Worm (Caenorhabditis elegans) whole organism, dauer: ENCODE results near the gene Y54G2A.28.
"Not testable (repeated sequence)": the region's sequence is repeated elsewhere in the genome, so short reads cannot be mapped to it uniquely, and the experiment has no call there.

Source experiments
- unc-62 ChIP-seq: sonication (generic microtip); optimal IDR thresholded peaks from 2 replicates; lab custom pipeline; 2017; ENCODE audit warnings: missing biosample characterization, missing genetic modification reagents, missing genetic modification characterization

Gene Y54G2A.28

DNA sequence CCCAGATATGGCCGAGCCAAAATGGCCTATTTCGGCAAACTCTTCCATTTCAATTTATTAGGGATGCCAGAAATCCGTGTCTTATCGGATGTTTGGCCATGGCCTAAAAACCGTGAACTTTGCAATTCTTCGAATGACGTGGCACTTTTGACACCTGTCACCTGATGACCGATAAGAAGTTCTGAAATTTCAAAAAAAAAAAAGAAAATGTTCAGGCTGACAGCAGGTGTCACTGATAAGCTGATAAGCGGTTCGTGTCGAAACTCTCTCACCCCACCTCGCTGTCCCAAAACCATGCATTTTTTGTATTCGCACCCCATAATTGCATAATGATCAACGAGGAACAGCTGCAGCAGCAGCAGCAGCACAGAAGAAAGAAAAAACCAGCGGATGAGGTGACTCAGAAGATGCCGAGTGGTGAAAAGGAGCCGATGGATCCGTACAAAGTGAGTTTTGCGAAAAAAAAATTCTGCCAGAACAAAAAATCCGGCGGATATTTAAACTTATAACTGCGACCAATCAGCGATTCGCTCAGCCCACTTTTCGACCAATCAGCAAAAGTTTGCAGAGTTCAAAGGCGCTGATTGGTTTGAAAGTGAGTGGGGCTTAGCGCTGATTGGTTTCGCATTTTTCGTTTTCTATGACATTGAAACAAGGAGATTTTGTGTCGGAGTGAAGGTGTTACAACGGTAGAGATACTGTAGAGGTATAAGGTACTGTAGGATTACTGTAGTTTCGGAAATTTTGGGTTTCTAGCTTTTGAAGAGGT is at the start of gene Y54G2A.28, which contains the start of gene vrp-1:
TSS of gene Y54G2A.28 (minus strand) at position 48 of the 769 bp plus-strand sequence.
TSS of gene vrp-1 (plus strand) at position 214 of the 769 bp plus-strand sequence.
- TF ChIP-seq unc-62 = no peak

ce11 chrIV:3055848-3056247 is 43.6 kb upstream of the Y54G2A.28 start:
- TF ChIP-seq unc-62 = no peak

- no peak for TF ChIP-seq unc-62
Measured at ce11 chrIV:3055320-3055719, 43.1 kb upstream of the Y54G2A.28 start.

DNA sequence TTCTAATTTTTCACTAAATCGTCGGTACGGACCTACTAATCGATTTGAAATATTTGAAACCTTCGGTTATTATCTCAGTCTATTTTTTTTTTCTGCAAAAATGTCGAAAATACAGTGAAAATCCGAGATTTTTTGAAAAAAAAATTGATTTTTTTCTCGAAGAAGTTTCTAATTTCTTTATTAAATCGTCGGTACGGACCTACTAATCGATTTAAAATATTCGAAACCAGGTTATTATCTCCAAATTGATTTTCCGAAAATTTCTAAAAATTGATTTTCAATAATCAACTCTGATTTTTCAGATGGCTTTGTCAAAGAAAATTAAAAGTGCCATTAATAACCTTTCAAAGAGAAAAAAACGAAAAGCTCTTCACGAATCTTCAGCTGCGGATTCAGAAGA is 41.2 kb upstream of the Y54G2A.28 start, which contains the start of gene ivph-3:
TSS of gene ivph-3 (plus strand) at position 301 of the 400 bp plus-strand sequence.
- TF ChIP-seq unc-62 = no peak

DNA sequence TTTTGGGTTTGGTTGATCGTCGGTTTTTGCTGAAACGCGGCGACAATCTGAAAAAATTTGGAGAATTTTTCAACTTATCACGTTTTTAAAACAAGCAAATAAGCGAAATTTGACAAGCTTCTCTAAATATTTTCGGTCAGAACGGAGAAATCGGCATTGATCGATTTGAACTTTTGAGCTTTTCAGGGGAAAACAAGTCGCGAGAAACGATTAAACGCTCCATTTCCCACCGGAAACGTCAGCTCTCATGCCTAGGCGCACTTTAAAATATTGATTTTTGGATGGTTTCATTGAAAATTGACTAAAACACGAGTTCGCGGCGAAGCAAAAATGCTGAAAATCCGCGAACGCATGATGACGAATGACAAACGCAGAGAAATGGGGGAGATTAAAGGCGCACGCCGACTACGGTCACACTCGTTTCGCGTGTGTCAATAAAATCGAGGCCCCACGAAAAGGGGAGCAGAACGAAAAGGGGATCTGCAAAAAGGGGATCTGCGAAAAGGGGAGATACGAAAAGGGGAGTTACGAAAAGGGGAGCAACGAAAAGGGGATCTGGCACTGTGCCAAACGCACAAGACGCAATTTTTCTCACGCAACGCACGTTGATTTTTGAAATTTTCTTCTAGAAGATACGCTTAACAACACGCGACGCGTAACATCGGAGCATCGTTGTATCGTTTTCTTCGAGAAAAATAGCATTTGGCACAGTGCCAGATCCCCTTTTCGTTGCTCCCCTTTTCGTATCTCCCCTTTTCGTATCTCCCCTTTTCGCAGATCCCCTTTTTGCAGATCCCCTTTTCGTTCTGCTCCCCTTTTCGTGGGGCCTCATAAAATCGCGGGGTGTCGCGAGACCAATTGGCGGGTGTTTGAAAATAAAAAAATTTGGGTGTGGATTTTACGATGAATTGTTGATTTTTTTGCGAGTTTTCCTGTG is 38.1 kb upstream of the Y54G2A.28 start, which contains the start of gene eel-1:
TSS of gene eel-1 (minus strand) at position 51 of the 937 bp plus-strand sequence.
- TF ChIP-seq unc-62 = not testable (repeated sequence)

DNA sequence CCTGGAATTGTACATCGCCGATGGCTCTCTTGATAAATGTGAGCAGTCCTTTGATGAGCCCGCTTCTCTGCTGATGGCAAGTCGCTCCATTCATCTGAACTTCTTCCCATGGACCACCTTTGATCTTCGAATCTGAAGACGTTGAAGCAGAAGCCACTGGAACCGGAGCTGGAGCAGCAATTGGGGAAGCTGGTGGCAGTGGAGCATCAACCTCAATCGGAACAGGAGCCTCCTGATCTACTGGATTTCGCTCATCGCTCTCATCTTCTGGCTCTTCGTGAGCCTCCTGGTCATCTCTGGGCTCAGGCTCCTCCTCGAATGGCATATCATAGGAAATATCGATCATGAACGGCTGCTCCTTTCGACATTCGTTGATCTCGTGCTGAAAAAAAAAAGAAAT is 34.7 kb upstream of the Y54G2A.28 start:
- TF ChIP-seq unc-62 = no peak

- TF ChIP-seq unc-62 = no peak
Measured at ce11 chrIV:3046009-3046408, 33.8 kb upstream of the Y54G2A.28 start.

DNA sequence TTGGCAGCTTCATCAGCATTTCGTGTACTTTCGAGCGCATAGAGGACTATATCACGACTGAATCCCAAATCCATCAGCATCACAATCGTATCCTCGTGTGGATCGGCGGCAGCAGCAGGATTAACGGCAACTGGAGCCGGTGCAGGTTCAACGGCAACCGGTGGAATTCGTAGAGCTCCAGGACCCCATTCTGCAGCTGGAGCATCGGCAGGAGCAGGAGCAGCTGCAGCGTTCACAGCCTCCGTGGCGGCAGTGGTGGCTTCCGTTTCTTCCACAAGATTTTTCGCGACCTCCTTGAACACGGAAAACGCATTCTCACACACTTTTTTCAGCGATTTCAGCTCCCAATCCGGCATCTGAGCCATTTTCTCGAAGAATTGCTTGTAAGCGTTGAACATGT is 31.9 kb upstream of the Y54G2A.28 start:
- TF ChIP-seq unc-62 = no peak

- TF ChIP-seq unc-62 = no peak
Measured at ce11 chrIV:3038740-3039139, 26.5 kb upstream of the Y54G2A.28 start.

DNA sequence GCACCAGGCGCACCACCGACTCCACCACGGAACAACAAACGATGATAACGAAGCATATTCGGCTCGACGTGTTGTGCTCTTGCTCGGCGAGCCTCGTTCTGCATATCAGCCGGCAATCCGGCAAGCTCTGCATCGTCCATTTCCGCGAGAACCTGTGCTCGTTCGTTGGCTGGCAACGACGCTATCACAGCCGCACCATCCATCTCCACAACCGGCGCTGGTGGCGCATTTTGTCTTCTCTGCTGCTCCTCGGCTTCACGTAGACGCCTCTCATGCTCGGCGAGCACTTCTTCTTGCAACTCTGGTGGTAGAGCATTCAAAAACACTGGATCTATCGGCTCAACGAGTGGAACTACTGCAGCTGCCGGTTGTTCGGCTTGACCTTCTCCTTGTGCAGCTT is 25.7 kb upstream of the Y54G2A.28 start:
- TF ChIP-seq unc-62 = no peak

- TF ChIP-seq unc-62 = no peak
Measured at ce11 chrIV:3035375-3035774, 23.2 kb upstream of the Y54G2A.28 start.

DNA sequence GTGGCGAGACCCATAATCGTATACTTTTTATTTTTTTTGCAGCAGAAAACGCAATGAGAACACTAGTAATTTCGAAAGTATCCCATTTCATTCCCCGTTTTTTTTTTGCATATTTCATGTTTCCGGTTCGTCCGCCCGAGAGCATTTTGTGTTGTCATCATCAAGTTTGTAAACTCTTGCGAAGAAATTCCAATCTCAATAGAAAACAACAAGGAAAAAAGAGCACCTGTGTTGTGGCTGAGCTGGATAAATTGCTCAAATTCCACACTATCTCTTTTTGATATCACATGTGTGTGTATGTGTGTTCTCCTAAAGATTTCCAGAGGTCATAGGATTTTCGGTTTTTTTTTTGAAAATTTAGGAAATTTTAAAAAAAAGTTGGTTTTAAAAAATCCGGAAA is 19.8 kb upstream of the Y54G2A.28 start:
- no peak for TF ChIP-seq unc-62

DNA sequence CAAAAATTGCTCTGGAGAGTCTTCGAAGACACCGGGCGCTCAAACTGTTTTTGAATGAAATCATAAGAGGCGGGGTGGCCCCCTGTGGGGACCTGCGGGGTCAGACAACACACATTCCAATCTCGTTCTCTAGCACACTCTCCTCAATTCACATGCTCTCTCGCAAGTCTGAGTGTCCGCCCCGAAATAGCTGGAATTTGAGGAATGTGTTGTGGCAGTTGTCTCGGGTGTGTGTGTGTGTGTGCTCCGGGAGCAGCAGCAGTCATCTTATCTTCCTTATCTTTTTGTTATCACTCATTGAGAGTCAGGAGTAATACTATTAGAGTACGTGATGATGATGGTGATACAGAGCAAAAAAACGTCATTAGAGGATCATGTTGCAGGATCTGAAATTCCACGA is 17.7 kb upstream of the Y54G2A.28 start:
- no peak for TF ChIP-seq unc-62

ce11 chrIV:3028842-3029241 is 16.6 kb upstream of the Y54G2A.28 start, which contains the start of gene ndnf-1:
TSS of gene ndnf-1 (minus strand) at chrIV:3028942.
- TF ChIP-seq unc-62 = no peak

DNA sequence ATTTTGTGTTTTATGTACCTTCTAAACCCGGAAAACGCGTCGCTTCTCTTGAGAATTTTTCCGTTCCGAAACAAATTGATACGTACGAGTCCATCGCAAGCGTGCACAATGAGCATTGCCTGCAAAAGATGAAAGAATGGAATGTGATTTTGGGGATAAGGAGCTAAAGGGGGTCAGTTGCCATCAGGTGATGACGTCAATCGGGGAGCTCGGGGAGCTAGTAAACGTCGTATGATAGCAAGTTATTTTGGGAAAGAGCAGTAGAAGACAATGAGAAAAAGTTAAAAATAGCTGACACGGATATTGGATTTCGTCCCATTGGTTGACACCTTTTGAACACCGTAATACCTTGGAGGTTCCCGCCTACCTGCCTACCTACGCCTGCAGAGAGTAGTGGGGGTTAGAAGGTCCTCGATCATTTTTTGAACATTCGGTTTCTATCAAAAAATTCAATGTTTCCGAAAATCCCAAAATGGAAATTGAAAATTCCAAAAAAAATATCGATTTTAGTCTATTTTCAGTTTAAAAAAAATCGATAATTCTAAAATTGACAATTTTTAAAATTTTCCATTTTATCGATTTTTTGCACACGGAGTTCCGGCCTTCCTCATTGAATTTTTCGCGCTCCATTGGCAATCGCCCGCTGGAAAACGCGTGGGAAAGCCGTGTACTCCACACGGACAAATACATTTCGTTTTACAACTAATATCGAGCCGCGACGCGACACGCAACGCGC is 13.8 kb upstream of the Y54G2A.28 start:
- no peak for TF ChIP-seq unc-62

DNA sequence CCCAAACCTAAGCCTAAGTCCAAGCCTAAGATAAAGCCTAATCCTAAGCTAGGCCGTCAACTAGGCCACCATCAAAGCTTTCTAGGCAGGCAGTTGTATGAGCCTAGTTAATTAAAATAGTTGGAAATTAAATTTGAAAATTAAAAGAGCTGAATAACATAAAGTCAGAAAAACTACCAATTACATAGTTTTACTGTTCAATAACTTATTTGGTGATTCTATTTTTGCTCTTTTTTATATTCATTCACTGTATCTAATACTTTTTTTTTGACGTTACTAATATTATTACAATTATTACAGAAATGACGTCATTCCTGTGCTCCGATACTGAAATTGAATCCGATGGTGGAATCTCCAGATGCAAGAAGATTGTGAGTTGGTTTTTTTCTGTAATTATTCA is 7.2 kb upstream of the Y54G2A.28 start, which contains the start of gene lin-22:
TSS of gene lin-22 (plus strand) at position 301 of the 400 bp plus-strand sequence.
- TF ChIP-seq unc-62 = no peak
